Worm (Caenorhabditis elegans): ENCODE measurements around the gene Y54E2A.9.

The Y54E2A.9 gene

ce11 chrII:14772113-14772512 lies 13.7 kb downstream of the Y54E2A.9 start:
- TF ChIP-seq elt-1 (tag; optimal IDR thresholded peaks at IDR 0.05) (no peak), ceh-16 (tag; optimal IDR thresholded peaks at IDR 0.05) (no peak), nhr-12 (tag; optimal IDR thresholded peaks at IDR 0.05) (no peak), nhr-129 (tag; optimal IDR thresholded peaks at IDR 0.05) (no peak), mbf-1 (tag; optimal IDR thresholded peaks at IDR 0.05) (no peak), F13H6.1 (tag; optimal IDR thresholded peaks at IDR 0.05) (no peak), ZK546.5 (tag; optimal IDR thresholded peaks at IDR 0.05) (no peak), nhr-25 (tag; optimal IDR thresholded peaks at IDR 0.05) (no peak), crh-2 (tag; optimal IDR thresholded peaks at IDR 0.05) (no peak), nhr-237 (tag; optimal IDR thresholded peaks at IDR 0.05) (no peak), nhr-23 (tag; optimal IDR thresholded peaks at IDR 0.05) (no peak), mab-5 (tag; optimal IDR thresholded peaks at IDR 0.05) (no peak), blmp-1 (tag; optimal IDR thresholded peaks at IDR 0.05; ENCODE audit: insufficient read depth) (no peak), nhr-10 (tag; optimal IDR thresholded peaks at IDR 0.05) (no peak), ceh-82 (tag; optimal IDR thresholded peaks at IDR 0.05) (no peak)

ce11 chrII:14771096-14771495 lies 14.7 kb downstream of the Y54E2A.9 start:
- TF ChIP-seq R02D3.7 (tag; optimal IDR thresholded peaks at IDR 0.05) = no peak
- no peak for TF ChIP-seq fos-1 (tag; optimal IDR thresholded peaks at IDR 0.05)
- no peak for TF ChIP-seq ztf-4 (tag; optimal IDR thresholded peaks at IDR 0.05)
- TF ChIP-seq ztf-1 (GFP tag; conservative IDR thresholded peaks at IDR 0.05) = no peak
- no peak for TF ChIP-seq zag-1 (tag; optimal IDR thresholded peaks at IDR 0.05)
- no peak for TF ChIP-seq peb-1 (tag; optimal IDR thresholded peaks at IDR 0.05)
- TF ChIP-seq ztf-11 (tag; optimal IDR thresholded peaks at IDR 0.05) = no peak
- TF ChIP-seq ZK546.5 (tag; optimal IDR thresholded peaks at IDR 0.05) = no peak
- no peak for TF ChIP-seq lsy-2 (tag; optimal IDR thresholded peaks at IDR 0.05)
- no peak for TF ChIP-seq unc-62 (GFP tag; optimal IDR thresholded peaks at IDR 0.05)
- no peak for TF ChIP-seq nhr-23 (tag; optimal IDR thresholded peaks at IDR 0.05)
- no peak for TF ChIP-seq sem-4 (tag; optimal IDR thresholded peaks at IDR 0.05)
- no peak for TF ChIP-seq elt-3 (tag; optimal IDR thresholded peaks at IDR 0.05)
- TF ChIP-seq nhr-6 (tag; optimal IDR thresholded peaks at IDR 0.05) = no peak
- TF ChIP-seq blmp-1 (tag; optimal IDR thresholded peaks at IDR 0.05; ENCODE audit: insufficient read depth) = no peak
- no peak for TF ChIP-seq lin-39 (tag; optimal IDR thresholded peaks at IDR 0.05)
- TF ChIP-seq aly-2 (tag; optimal IDR thresholded peaks at IDR 0.05) = no peak
- no peak for TF ChIP-seq C34F6.9 (tag; optimal IDR thresholded peaks at IDR 0.05)
- TF ChIP-seq lin-13 (GFP tag; optimal IDR thresholded peaks at IDR 0.05) = no peak

- TF ChIP-seq nhr-10 (tag; optimal IDR thresholded peaks at IDR 0.05) = no peak
- TF ChIP-seq mab-5 (tag; optimal IDR thresholded peaks at IDR 0.05) = no peak
- TF ChIP-seq nhr-11 (tag; optimal IDR thresholded peaks at IDR 0.05) = no peak
- TF ChIP-seq nhr-237 (tag; optimal IDR thresholded peaks at IDR 0.05) = no peak
- no peak for TF ChIP-seq C34F6.9 (tag; optimal IDR thresholded peaks at IDR 0.05)
- TF ChIP-seq nhr-77 (tag; optimal IDR thresholded peaks at IDR 0.05) = no peak
- TF ChIP-seq mbf-1 (tag; optimal IDR thresholded peaks at IDR 0.05) = no peak
- TF ChIP-seq ama-1 (optimal IDR thresholded peaks at IDR 0.05) = no peak
Measured at ce11 chrII:14768804-14769203, 17.0 kb downstream of the Y54E2A.9 start.

- TF ChIP-seq elt-1 (tag; optimal IDR thresholded peaks at IDR 0.05) = no peak
- TF ChIP-seq nhr-21 (tag; optimal IDR thresholded peaks at IDR 0.05) = no peak
- no peak for TF ChIP-seq skn-1 (tag; optimal IDR thresholded peaks at IDR 0.05)
- TF ChIP-seq sem-4 (tag; optimal IDR thresholded peaks at IDR 0.05) = no peak
- TF ChIP-seq lin-39 (tag; optimal IDR thresholded peaks at IDR 0.05) = no peak
- TF ChIP-seq unc-55 (GFP tag; optimal IDR thresholded peaks at IDR 0.05) = no peak
- no peak for TF ChIP-seq mbf-1 (tag; optimal IDR thresholded peaks at IDR 0.05)
- no peak for TF ChIP-seq ZK546.5 (tag; optimal IDR thresholded peaks at IDR 0.05)
- TF ChIP-seq ceh-16 (tag; optimal IDR thresholded peaks at IDR 0.05) = no peak
- TF ChIP-seq ama-1 (optimal IDR thresholded peaks at IDR 0.05) = no peak
- TF ChIP-seq ztf-1 (GFP tag; conservative IDR thresholded peaks at IDR 0.05) = no peak
- no peak for TF ChIP-seq mdl-1 (tag; optimal IDR thresholded peaks at IDR 0.05)
- no peak for TF ChIP-seq Y55F3AM.14 (GFP tag; optimal IDR thresholded peaks at IDR 0.05)
- TF ChIP-seq dmd-4 (tag; optimal IDR thresholded peaks at IDR 0.05) = no peak
- no peak for TF ChIP-seq nhr-129 (tag; optimal IDR thresholded peaks at IDR 0.05)
- TF ChIP-seq F13H6.1 (tag; optimal IDR thresholded peaks at IDR 0.05) = no peak
- no peak for TF ChIP-seq nhr-25 (tag; optimal IDR thresholded peaks at IDR 0.05)
Measured at ce11 chrII:14757711-14758110, 28.1 kb downstream of the Y54E2A.9 start, which contains the start of gene Y54E2A.5. Gene Y54E2A.5 (minus strand): TSS chrII:14757811.

Data from whole organism, L2 larva.